Worm (Caenorhabditis elegans) whole organism, L2 larva: ENCODE measurements around the gene R07E5.11.
A peak's percentile ranks its signal among the peaks of the same experiment; 100 is the strongest.
"Not testable (repeated sequence)": the region's sequence is repeated elsewhere in the genome, so short reads cannot be mapped to it uniquely, and the experiment has no call there.

Experiments used
- C34F6.9 ChIP-seq: fragments of 150-350 bp; optimal IDR thresholded peaks from 2 replicates; lab custom pipeline; 2014; ENCODE audit warnings: missing biosample characterization, missing genetic modification characterization
- F13H6.1 ChIP-seq: sonication (generic microtip); optimal IDR thresholded peaks from 2 replicates; lab custom pipeline; 2016; ENCODE audit warnings: missing genetic modification characterization, missing compliant biosample characterization
- R02D3.7 ChIP-seq: fragments of 150-350 bp; optimal IDR thresholded peaks from 2 replicates; lab custom pipeline; 2014; ENCODE audit warnings: missing biosample characterization, missing genetic modification characterization
- Y55F3AM.14 ChIP-seq: fragments of 200-800 bp; sonication (Bioruptor generic); optimal IDR thresholded peaks from 2 replicates; lab custom pipeline; 2018; ENCODE audit warnings: mild to moderate bottlenecking, missing genetic modification characterization, missing compliant biosample characterization
- ceh-16 ChIP-seq: fragments of 150-350 bp; optimal IDR thresholded peaks from 2 replicates; lab custom pipeline; 2014; ENCODE audit warnings: missing biosample characterization, missing genetic modification characterization
- crh-2 ChIP-seq: sonication (generic microtip); optimal IDR thresholded peaks from 2 replicates; lab custom pipeline; 2017; ENCODE audit warnings: missing biosample characterization, missing genetic modification characterization
- dmd-4 ChIP-seq: sonication (generic microtip); optimal IDR thresholded peaks from 2 replicates; lab custom pipeline; 2017; ENCODE audit warnings: missing biosample characterization, missing genetic modification characterization
- egl-27 ChIP-seq: sonication (generic microtip); optimal IDR thresholded peaks from 3 replicates; lab custom pipeline; 2017; ENCODE audit warnings: missing biosample characterization, missing genetic modification reagents, missing genetic modification characterization
- elt-1 ChIP-seq: fragments of 150-350 bp; optimal IDR thresholded peaks from 2 replicates; lab custom pipeline; 2014; ENCODE audit warnings: missing biosample characterization, missing genetic modification characterization
- fos-1 ChIP-seq: fragments of 150-350 bp; optimal IDR thresholded peaks from 2 replicates; lab custom pipeline; 2014; ENCODE audit warnings: missing biosample characterization, missing genetic modification characterization
- gmeb-1 ChIP-seq: fragments of 150-350 bp; optimal IDR thresholded peaks from 2 replicates; lab custom pipeline; 2014; ENCODE audit warnings: missing biosample characterization, missing genetic modification characterization
- lin-11 ChIP-seq: fragments of 150-350 bp; sonication (generic microtip); optimal IDR thresholded peaks from 2 replicates; lab custom pipeline; 2014; ENCODE audit warnings: missing biosample characterization, missing genetic modification characterization, inconsistent platforms, mixed read lengths
- lin-13 ChIP-seq: fragments of 150-350 bp; optimal IDR thresholded peaks from 2 replicates; lab custom pipeline; 2014; ENCODE audit warnings: missing biosample characterization, missing genetic modification reagents, missing genetic modification characterization
- lsy-2 ChIP-seq, 2 experiments: fragments of 150-350 bp in 1 of 2; sonication (generic microtip) in 1 of 2; optimal IDR thresholded peaks; 2 replicates each; lab custom pipeline; 2014 to 2017; ENCODE audit warnings: missing biosample characterization in 2 of 2, missing genetic modification characterization in 2 of 2
- mab-5 ChIP-seq: fragments of 150-350 bp; optimal IDR thresholded peaks from 2 replicates; lab custom pipeline; 2014; ENCODE audit warnings: missing biosample characterization, missing genetic modification characterization
- mbf-1 ChIP-seq: sonication (generic microtip); optimal IDR thresholded peaks from 2 replicates; lab custom pipeline; 2017; ENCODE audit warnings: missing biosample characterization, missing genetic modification characterization
- nhr-10 ChIP-seq: sonication (generic microtip); optimal IDR thresholded peaks from 2 replicates; lab custom pipeline; 2017; ENCODE audit warnings: missing biosample characterization, missing genetic modification characterization
- nhr-11 ChIP-seq: fragments of 150-350 bp; optimal IDR thresholded peaks from 2 replicates; lab custom pipeline; 2014; ENCODE audit warnings: missing biosample characterization, missing genetic modification characterization
- nhr-12 ChIP-seq: fragments of 150-350 bp; optimal IDR thresholded peaks from 2 replicates; lab custom pipeline; 2014; ENCODE audit warnings: missing biosample characterization, missing genetic modification characterization
- nhr-129 ChIP-seq: fragments of 150-350 bp; optimal IDR thresholded peaks from 2 replicates; lab custom pipeline; 2014; ENCODE audit warnings: missing biosample characterization, missing genetic modification characterization
- nhr-21 ChIP-seq: fragments of 150-350 bp; optimal IDR thresholded peaks from 2 replicates; lab custom pipeline; 2014; ENCODE audit warnings: missing biosample characterization, missing genetic modification characterization
- nhr-237 ChIP-seq: fragments of 150-350 bp; optimal IDR thresholded peaks from 2 replicates; lab custom pipeline; 2014; ENCODE audit warnings: missing biosample characterization, missing genetic modification characterization
- nhr-25 ChIP-seq: fragments of 150-350 bp; sonication (generic microtip); optimal IDR thresholded peaks from 3 replicates; lab custom pipeline; 2014; ENCODE audit warnings: missing biosample characterization, missing genetic modification characterization
- nhr-6 ChIP-seq: fragments of 150-350 bp; optimal IDR thresholded peaks from 2 replicates; lab custom pipeline; 2014; ENCODE audit warnings: missing biosample characterization, missing genetic modification characterization
- peb-1 ChIP-seq: fragments of 150-350 bp; optimal IDR thresholded peaks from 2 replicates; lab custom pipeline; 2014; ENCODE audit warnings: missing biosample characterization, missing genetic modification characterization
- sem-4 ChIP-seq: fragments of 150-350 bp; optimal IDR thresholded peaks from 2 replicates; lab custom pipeline; 2014; ENCODE audit warnings: missing biosample characterization, missing genetic modification reagents, missing genetic modification characterization
- skn-1 ChIP-seq: sonication (generic microtip); optimal IDR thresholded peaks from 2 replicates; lab custom pipeline; 2017; ENCODE audit warnings: missing biosample characterization, missing genetic modification characterization
- sma-3 ChIP-seq: sonication (generic microtip); optimal IDR thresholded peaks from 2 replicates; lab custom pipeline; 2016; ENCODE audit warnings: missing genetic modification reagents, missing genetic modification characterization, missing compliant biosample characterization
- sma-9 ChIP-seq, 2 experiments: fragments of 150-350 bp in 1 of 2; sonication (generic microtip) in 1 of 2; optimal IDR thresholded peaks; 2 replicates each; lab custom pipeline; 2014 to 2016; ENCODE audit warnings: missing genetic modification characterization in 2 of 2, mild to moderate bottlenecking in 1 of 2, missing biosample characterization in 1 of 2, missing compliant biosample characterization in 1 of 2, missing genetic modification reagents in 1 of 2, moderate library complexity in 1 of 2
- snpc-4 ChIP-seq: fragments of 150-350 bp; optimal IDR thresholded peaks from 2 replicates; lab custom pipeline; 2014; ENCODE audit warnings: missing biosample characterization, missing genetic modification characterization
- unc-55 ChIP-seq: fragments of 150-350 bp; sonication (generic microtip); optimal IDR thresholded peaks from 3 replicates; lab custom pipeline; 2014; ENCODE audit warnings: missing biosample characterization, missing genetic modification reagents, missing genetic modification characterization
- unc-62 ChIP-seq: fragments of 150-350 bp; optimal IDR thresholded peaks from 2 replicates; lab custom pipeline; 2014; ENCODE audit warnings: missing biosample characterization, missing genetic modification reagents, missing genetic modification characterization
- zag-1 ChIP-seq: fragments of 150-350 bp; optimal IDR thresholded peaks from 2 replicates; lab custom pipeline; 2014; ENCODE audit warnings: missing biosample characterization, missing genetic modification characterization
- ztf-1 ChIP-seq: fragments of 200-800 bp; sonication (Bioruptor generic); conservative IDR thresholded peaks from 2 replicates; pipeline ENCODE4 v1.3.6; 2022; ENCODE audit warnings: missing genetic modification characterization, missing compliant biosample characterization
- ztf-11 ChIP-seq: sonication (generic microtip); optimal IDR thresholded peaks from 2 replicates; lab custom pipeline; 2017; ENCODE audit warnings: missing biosample characterization, missing genetic modification characterization
- ztf-4 ChIP-seq: fragments of 150-350 bp; optimal IDR thresholded peaks from 2 replicates; lab custom pipeline; 2014; ENCODE audit warnings: missing biosample characterization, missing genetic modification characterization

R07E5.11 gene

DNA sequence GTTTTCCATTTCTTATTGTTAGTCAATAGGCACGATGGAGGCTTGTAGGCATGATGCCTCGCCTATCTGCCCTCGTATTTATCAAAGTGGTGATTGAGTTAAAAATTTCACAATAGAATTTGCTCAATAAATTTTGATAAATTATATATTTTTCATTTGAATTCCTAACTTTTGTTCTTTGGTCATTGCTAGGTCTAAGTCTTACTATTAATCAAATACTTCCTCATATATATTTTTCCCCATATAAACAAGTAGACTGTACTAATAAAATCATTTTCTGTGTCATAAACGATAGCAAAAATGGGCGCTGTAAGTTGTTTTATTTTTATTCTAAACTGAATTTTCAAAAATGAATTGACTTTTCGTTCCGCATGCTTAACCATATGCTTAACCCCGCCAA is 30.5 kb downstream of the R07E5.11 start, which contains the start of gene pals-28:
pals-28 (plus strand) TSS at position 301 of the 400 bp plus-strand sequence.
- no peak for TF ChIP-seq nhr-11
- no peak for TF ChIP-seq ztf-1 (GFP tag; lab: Robert Waterston, UW)
- no peak for TF ChIP-seq Y55F3AM.14 (GFP tag; lab: Kevin White, UChicago)
- no peak for TF ChIP-seq mbf-1 (tag; lab: Kevin White, UChicago)
- TF ChIP-seq R02D3.7 = no peak

DNA sequence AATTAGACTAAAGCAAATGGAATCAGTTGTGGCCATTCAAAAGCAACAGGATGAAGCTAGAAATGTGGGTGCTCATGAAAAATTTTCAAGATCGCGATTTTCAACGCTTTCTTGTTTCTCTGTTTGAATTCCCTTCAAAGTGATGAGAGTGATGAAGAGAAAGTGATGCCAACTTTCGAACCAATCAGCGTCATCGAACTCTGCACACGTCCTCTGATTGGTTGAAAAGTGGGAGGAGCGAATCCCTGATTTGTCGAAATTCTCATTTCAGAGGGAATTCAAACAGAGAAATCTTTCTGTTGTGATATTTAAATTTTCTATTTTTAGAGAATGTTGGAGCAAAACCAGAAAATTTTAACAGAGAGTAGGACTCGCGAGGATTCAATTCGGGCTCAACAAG is 32.9 kb downstream of the R07E5.11 start:
- no peak for TF ChIP-seq elt-1 (tag; lab: Kevin White, UChicago)
- no peak for TF ChIP-seq snpc-4
- TF ChIP-seq lin-11 = no peak
- no peak for TF ChIP-seq sem-4
- TF ChIP-seq Y55F3AM.14 (GFP tag; lab: Kevin White, UChicago) = no peak
- TF ChIP-seq ztf-11 = no peak
- no peak for TF ChIP-seq R02D3.7
- no peak for TF ChIP-seq lsy-2 (tag; optimal IDR thresholded peaks at IDR 0.05; lab: Kevin White, UChicago)
- no peak for TF ChIP-seq ztf-4 (tag; lab: Kevin White, UChicago)

DNA sequence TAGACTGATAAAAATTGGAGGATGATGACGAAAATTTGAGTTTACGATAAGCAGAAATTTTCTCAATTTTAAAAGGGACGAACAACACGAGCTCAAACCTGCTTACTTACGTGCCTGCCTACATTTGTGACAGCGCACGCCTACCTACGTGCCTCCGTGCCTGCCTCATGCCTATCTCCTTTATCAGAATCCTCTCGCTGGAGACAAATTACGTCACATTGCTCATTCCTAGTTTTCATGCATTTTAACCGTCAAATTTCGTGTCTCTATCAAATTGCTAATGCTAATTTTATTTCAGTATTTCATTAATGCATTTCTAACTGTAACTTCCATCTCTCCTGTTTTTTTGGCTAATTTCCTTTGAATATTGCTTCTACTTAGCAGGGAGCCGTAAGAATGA is 33.7 kb downstream of the R07E5.11 start, which contains the start of gene pals-27:
pals-27 (plus strand) TSS at position 301 of the 400 bp plus-strand sequence.
- no peak for TF ChIP-seq nhr-6
- TF ChIP-seq gmeb-1 = no peak
- TF ChIP-seq zag-1 = no peak
- TF ChIP-seq nhr-237 (tag; lab: Kevin White, UChicago) = no peak
- TF ChIP-seq egl-27 (tag; lab: Kevin White, UChicago) = no peak
- no peak for TF ChIP-seq peb-1 (tag; lab: Kevin White, UChicago)
- no peak for TF ChIP-seq ztf-11
- TF ChIP-seq sma-9 (GFP tag; optimal IDR thresholded peaks at IDR 0.05; lab: Kevin White, UChicago) = no peak
- TF ChIP-seq sma-9 (tag; optimal IDR thresholded peaks at IDR 0.05; lab: Kevin White, UChicago) = no peak
- no peak for TF ChIP-seq nhr-12
- no peak for TF ChIP-seq nhr-10 (tag; lab: Kevin White, UChicago)
- no peak for TF ChIP-seq ztf-4 (tag; lab: Kevin White, UChicago)
- TF ChIP-seq fos-1 (tag; lab: Kevin White, UChicago) = no peak
- no peak for TF ChIP-seq elt-1 (tag; lab: Kevin White, UChicago)
- no peak for TF ChIP-seq snpc-4
- TF ChIP-seq unc-62 (GFP tag; lab: Kevin White, UChicago) = no peak
- TF ChIP-seq crh-2 = no peak
- no peak for TF ChIP-seq skn-1 (tag; lab: Kevin White, UChicago)
- no peak for TF ChIP-seq mab-5
- no peak for TF ChIP-seq nhr-25 (tag; lab: Kevin White, UChicago)

DNA sequence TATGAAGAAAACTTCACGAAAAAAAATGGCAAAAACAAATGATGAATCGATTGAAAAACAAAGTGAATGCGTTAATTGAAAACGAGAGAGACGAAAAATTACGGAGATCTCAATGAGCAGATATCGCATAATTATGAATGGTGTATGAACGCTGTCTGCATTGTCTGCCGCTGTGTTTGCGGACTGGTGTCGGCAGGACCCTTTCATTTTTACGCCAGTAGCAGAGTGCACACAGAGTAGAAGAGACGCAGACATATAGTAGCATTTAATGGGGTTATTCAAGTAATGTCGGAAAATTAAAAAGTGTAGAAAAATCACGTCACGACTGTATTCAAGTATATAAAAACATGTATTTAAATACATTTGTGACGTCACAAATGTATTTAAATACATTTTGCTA is 34.2 kb downstream of the R07E5.11 start:
- TF ChIP-seq C34F6.9 (peak; percentile 20), nhr-6 (no peak)

DNA sequence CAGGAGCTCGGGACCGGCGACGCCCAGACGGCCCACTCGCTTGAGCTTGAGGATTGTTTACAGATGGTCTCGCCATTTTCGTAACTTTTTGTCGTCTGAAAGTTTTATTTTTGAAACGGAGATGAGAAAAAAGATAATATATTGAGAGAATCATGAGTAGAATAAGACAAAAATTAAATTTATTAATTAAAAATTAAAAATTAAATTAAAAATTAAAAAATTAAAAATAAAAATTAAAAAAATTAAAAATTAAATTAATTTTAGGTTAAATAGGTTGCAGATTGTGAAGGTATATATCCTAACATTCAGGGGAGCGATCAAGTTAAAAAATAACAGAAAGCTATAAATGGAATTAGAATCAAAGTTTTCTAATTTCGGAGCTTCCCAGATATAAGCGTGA is 35.3 kb downstream of the R07E5.11 start, which contains the start of gene B0284.3:
B0284.3 (minus strand) TSS at position 101 of the 400 bp plus-strand sequence.
- no peak for TF ChIP-seq fos-1 (tag; lab: Kevin White, UChicago)
- TF ChIP-seq C34F6.9 = no peak
- TF ChIP-seq dmd-4 (tag; lab: Kevin White, UChicago) = no peak
- TF ChIP-seq nhr-12 = no peak
- TF ChIP-seq, all 48 proteins: peak for 0

DNA sequence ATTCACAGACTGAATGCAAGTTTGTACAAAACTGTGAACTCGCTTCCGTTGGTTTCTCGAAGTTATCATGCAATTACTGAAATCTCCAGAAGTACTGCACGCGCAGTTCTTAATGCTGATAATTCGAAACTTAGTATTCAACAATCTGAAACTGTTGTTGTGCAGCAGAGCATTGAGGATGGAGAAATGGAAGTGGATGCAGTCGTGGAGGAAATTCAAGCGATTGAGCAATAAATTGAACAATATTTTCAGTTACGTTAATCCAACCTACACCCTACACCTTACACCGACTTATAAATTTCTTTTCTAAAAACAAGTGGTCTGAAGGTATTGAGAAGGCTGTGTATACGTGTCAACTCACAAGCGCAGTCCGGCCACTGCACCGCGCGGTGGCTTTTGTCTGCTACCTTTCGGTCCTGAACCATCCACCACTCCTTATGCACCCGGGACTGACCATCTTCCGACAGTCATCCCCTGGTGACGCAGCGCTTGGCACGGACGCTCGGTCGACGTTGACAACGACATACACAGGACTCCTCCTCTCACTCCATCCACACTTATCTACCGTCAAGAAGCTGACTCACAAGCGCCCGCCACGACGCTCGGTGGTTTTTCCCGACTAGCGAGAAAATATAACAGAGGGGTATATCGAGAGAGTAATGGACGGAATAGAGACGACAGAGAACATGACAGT is 36.3 kb downstream of the R07E5.11 start:
- peak; percentile 25 for TF ChIP-seq nhr-6
- peak; percentile 56 for TF ChIP-seq crh-2
- peak; percentile 34 for TF ChIP-seq unc-55 (GFP tag; lab: Kevin White, UChicago)
- peak; percentile 58 for TF ChIP-seq sma-3 (GFP tag; lab: Kevin White, UChicago)
- peak; percentile 32 for TF ChIP-seq Y55F3AM.14 (GFP tag; lab: Kevin White, UChicago)
- TF ChIP-seq F13H6.1 (tag; lab: Kevin White, UChicago) = peak; percentile 53
- peak; percentile 62 for TF ChIP-seq fos-1 (tag; lab: Kevin White, UChicago)
- peak; percentile 65 for TF ChIP-seq lin-13 (GFP tag; lab: Kevin White, UChicago)
- TF ChIP-seq nhr-25 (tag; lab: Kevin White, UChicago) = peak; percentile 47
- TF ChIP-seq nhr-21 (tag; lab: Kevin White, UChicago) = peak; percentile 63
- TF ChIP-seq C34F6.9 = peak; percentile 20
- peak; percentile 8 for TF ChIP-seq sem-4
- TF ChIP-seq mbf-1 (tag; lab: Kevin White, UChicago) = peak; percentile 26
- peak; percentile 33 for TF ChIP-seq sma-9 (GFP tag; optimal IDR thresholded peaks at IDR 0.05; lab: Kevin White, UChicago)
- not testable (repeated sequence) for TF ChIP-seq sma-9 (tag; optimal IDR thresholded peaks at IDR 0.05; lab: Kevin White, UChicago)
- peak in 1 of 2 experiments; percentile 62 for TF ChIP-seq lsy-2 (tag; optimal IDR thresholded peaks at IDR 0.05; lab: Kevin White, UChicago)
- TF ChIP-seq gmeb-1 = peak; percentile 35
- peak; percentile 46 for TF ChIP-seq nhr-129 (tag; lab: Kevin White, UChicago)
- peak; percentile 9 for TF ChIP-seq ceh-16 (tag; lab: Kevin White, UChicago)
